Fruit fly (Drosophila melanogaster): Measurements from ENCODE around the gene tnc.
A peak's percentile ranks its signal among the peaks of the same experiment; 100 is the strongest.

Gene tnc

DNA sequence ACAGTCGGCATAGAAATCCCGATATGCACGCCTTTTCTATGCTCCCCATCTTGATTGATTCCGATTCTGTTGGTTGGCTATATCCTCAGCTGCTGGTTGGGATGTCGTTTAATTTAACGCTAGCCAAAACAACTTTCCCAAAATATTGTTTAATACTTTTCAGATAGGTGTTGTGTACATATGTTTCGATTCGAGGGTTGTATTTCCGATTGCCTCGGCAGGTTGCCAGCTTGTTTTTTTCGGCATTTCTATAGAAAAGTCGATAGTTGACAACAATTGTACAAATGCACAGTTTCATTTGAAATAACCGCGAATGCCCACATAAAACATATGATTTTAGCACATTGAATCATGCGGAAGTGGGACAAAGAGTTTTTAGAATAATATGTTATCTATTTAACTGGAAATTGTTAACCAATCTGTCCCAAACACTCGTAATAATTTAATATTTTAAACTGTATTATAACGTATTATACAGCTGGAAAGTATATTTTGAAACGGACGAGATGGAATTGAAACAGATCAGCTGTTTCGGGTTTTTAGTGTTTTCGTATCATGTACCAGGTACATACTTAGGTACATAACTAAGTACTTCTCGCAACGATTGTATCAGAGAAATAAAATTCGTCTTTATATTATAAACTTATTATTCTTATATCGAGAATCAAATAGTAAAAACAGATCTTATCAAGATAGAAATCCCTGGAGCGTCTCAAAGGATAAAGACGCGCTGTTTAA, 70.4 kb downstream of the tnc start, which contains the start of gene CG31109 (continued):
- TF ChIP-seq esg (GFP tag; conservative IDR thresholded peaks at IDR 0.05) (no peak), CG34376 (GFP tag; optimal IDR thresholded peaks at IDR 0.05) (peak; percentile 28), CG33557 (GFP tag; optimal IDR thresholded peaks at IDR 0.05) (no peak), CG10209 (GFP tag; optimal IDR thresholded peaks at IDR 0.05) (no peak), ara (GFP tag; IDR thresholded peaks at IDR 0.05) (no peak), Hr39 (optimal IDR thresholded peaks at IDR 0.05) (no peak), caup (GFP tag; optimal IDR thresholded peaks at IDR 0.05; ENCODE audit: severe bottlenecking) (no peak), CG13775 (GFP tag; optimal IDR thresholded peaks at IDR 0.05) (peak; percentile 17), Jarid2 (GFP tag; optimal IDR thresholded peaks at IDR 0.05) (no peak), CG18599 (GFP tag; optimal IDR thresholded peaks at IDR 0.05) (peak; percentile 19), Dek (tag; optimal IDR thresholded peaks at IDR 0.05) (no peak), CG18476 (GFP tag; optimal IDR thresholded peaks at IDR 0.05) (no peak), CG9727 (GFP tag; optimal IDR thresholded peaks at IDR 0.05) (peak; percentile 2), CG7928 (GFP tag; optimal IDR thresholded peaks at IDR 0.05) (no peak), sc (optimal IDR thresholded peaks at IDR 0.05) (no peak), sc (GFP tag; optimal IDR thresholded peaks at IDR 0.05) (no peak), E2f2 (GFP tag; IDR thresholded peaks at IDR 0.05) (peak; percentile 82), zfh2 (GFP tag; optimal IDR thresholded peaks at IDR 0.05) (peak; percentile 28), CG1792 (GFP tag; optimal IDR thresholded peaks at IDR 0.05) (no peak), CG12155 (GFP tag; optimal IDR thresholded peaks at IDR 0.05) (no peak), CG4328 (GFP tag; optimal IDR thresholded peaks at IDR 0.05) (peak; percentile 11), gsb (GFP tag; IDR thresholded peaks at IDR 0.05) (no peak), pros (GFP tag; optimal IDR thresholded peaks at IDR 0.05) (no peak), CG10431 (GFP tag; optimal IDR thresholded peaks at IDR 0.05) (no peak), CG34224 (GFP tag; IDR thresholded peaks at IDR 0.05; ENCODE audit: partially characterized antibody) (peak; percentile 49), Hey (tag; optimal IDR thresholded peaks at IDR 0.05) (no peak), Stat92E (GFP tag; optimal IDR thresholded peaks at IDR 0.05) (no peak), ase (GFP tag; IDR thresholded peaks at IDR 0.05) (no peak), CG7372 (GFP tag; IDR thresholded peaks at IDR 0.05) (no peak), tio (GFP tag; optimal IDR thresholded peaks at IDR 0.05) (no peak), Trl (optimal IDR thresholded peaks at IDR 0.05) (no peak), Trl (GFP tag; optimal IDR thresholded peaks at IDR 0.05) (peak; percentile 33), org-1 (GFP tag; optimal IDR thresholded peaks at IDR 0.05) (no peak), CG2678 (tag; optimal IDR thresholded peaks at IDR 0.05) (peak; percentile 24), Asciz (GFP tag; optimal IDR thresholded peaks at IDR 0.05) (no peak), gfzf (GFP tag; optimal IDR thresholded peaks at IDR 0.05) (peak; percentile 36), eve (GFP tag; optimal IDR thresholded peaks at IDR 0.05) (peak in 1 of 2 experiments; percentile 56), ro (GFP tag; IDR thresholded peaks at IDR 0.05) (no peak), Sox100B (GFP tag; optimal IDR thresholded peaks at IDR 0.05) (no peak), sna (GFP tag; IDR thresholded peaks at IDR 0.05; ENCODE audit: partially characterized antibody) (peak; percentile 39; the same call in 1 of the 2 replicates), CG10979 (tag; optimal IDR thresholded peaks at IDR 0.05) (no peak), lab (GFP tag; optimal IDR thresholded peaks at IDR 0.05) (no peak), CG15514 (GFP tag; optimal IDR thresholded peaks at IDR 0.05) (peak; percentile 62), Sin3A (optimal IDR thresholded peaks at IDR 0.05) (peak; percentile 2), MTF-1 (GFP tag; optimal IDR thresholded peaks at IDR 0.05; ENCODE audit: borderline replicate concordance) (no peak), sens (GFP tag) (peak; percentile 86), Mad (GFP tag; optimal IDR thresholded peaks at IDR 0.05) (no peak), CG31224 (GFP tag; IDR thresholded peaks at IDR 0.05) (no peak), B-H2 (GFP tag; optimal IDR thresholded peaks at IDR 0.05) (peak; percentile 60), twi (tag; optimal IDR thresholded peaks at IDR 0.05) (peak; percentile 27)
